Worm (Caenorhabditis elegans) whole organism, young adult: Measurements from ENCODE around the gene ndg-4.

ENCODE experiments used
- B0019.2 ChIP-seq: fragments of 200-800 bp; sonication (Bioruptor generic); conservative IDR thresholded peaks from 2 replicates; pipeline ENCODE4 v1.3.6; 2022; ENCODE audit warnings: missing genetic modification reagents, missing genetic modification characterization, missing compliant biosample characterization
- B0261.1 ChIP-seq: sonication (generic microtip); optimal IDR thresholded peaks from 2 replicates; lab custom pipeline; 2016; ENCODE audit warnings: mild to moderate bottlenecking, missing genetic modification characterization, moderate library complexity, missing compliant biosample characterization
- B0336.3 ChIP-seq: fragments of 200-800 bp; sonication (Bioruptor generic); IDR thresholded peaks from 2 replicates; pipeline ENCODE4 v1.3.6; 2022; ENCODE audit warnings: missing genetic modification characterization, missing compliant biosample characterization
- D2030.7 ChIP-seq: fragments of 200-800 bp; sonication (Bioruptor generic); IDR thresholded peaks from 2 replicates; pipeline ENCODE4 v1.3.6; 2022; ENCODE audit warnings: missing genetic modification reagents, missing genetic modification characterization, missing compliant biosample characterization
- F22D6.2 ChIP-seq: sonication (generic microtip); optimal IDR thresholded peaks from 2 replicates; lab custom pipeline; 2016; ENCODE audit warnings: mild to moderate bottlenecking, missing genetic modification characterization, missing compliant biosample characterization
- F37B4.10 ChIP-seq: fragments of 200-800 bp; sonication (Bioruptor generic); IDR thresholded peaks from 2 replicates; pipeline ENCODE4 v1.3.6; 2022; ENCODE audit warnings: missing genetic modification characterization, missing compliant biosample characterization
- F52B5.7 ChIP-seq: sonication (generic microtip); optimal IDR thresholded peaks from 2 replicates; lab custom pipeline; 2016; ENCODE audit warnings: mild to moderate bottlenecking, missing genetic modification characterization, missing compliant biosample characterization
- T07F8.4 ChIP-seq: sonication (generic microtip); optimal IDR thresholded peaks from 2 replicates; lab custom pipeline; 2016; ENCODE audit warnings: mild to moderate bottlenecking, missing genetic modification characterization, moderate library complexity, missing compliant biosample characterization
- Y95B8A.8 ChIP-seq: fragments of 200-800 bp; sonication (Bioruptor generic); IDR thresholded peaks from 2 replicates; pipeline ENCODE4 v1.3.6; 2022; ENCODE audit warnings: missing genetic modification reagents, missing genetic modification characterization, missing compliant biosample characterization
- ama-1 ChIP-seq, 3 experiments: fragments of 150-350 bp in 1 of 3; sonication (generic microtip) in 2 of 3; optimal IDR thresholded peaks; 2 replicates each; lab custom pipeline; 2014 to 2018; ENCODE audit warnings: missing biosample characterization in 2 of 3, missing genetic modification characterization in 2 of 3, missing genetic modification reagents in 2 of 3
- attf-5 ChIP-seq: fragments of 200-800 bp; sonication (Bioruptor generic); optimal IDR thresholded peaks from 2 replicates; lab custom pipeline; 2018; ENCODE audit warnings: mild to moderate bottlenecking, missing genetic modification characterization, missing compliant biosample characterization
- cebp-1 ChIP-seq, 2 experiments: fragments of 200-800 bp in 1 of 2; sonication (Bioruptor generic) in 1 of 2; sonication (generic microtip) in 1 of 2; IDR thresholded peaks in 1 of 2; optimal IDR thresholded peaks in 1 of 2; 2 replicates each; pipeline versions ENCODE4 v1.3.6 to Lab custom; 2017 to 2022; ENCODE audit warnings: missing compliant biosample characterization in 2 of 2, missing genetic modification characterization in 2 of 2, mild to moderate bottlenecking in 1 of 2, missing genetic modification reagents in 1 of 2, moderate library complexity in 1 of 2
- cebp-2 ChIP-seq: fragments of 200-800 bp; sonication (Bioruptor generic); IDR thresholded peaks from 2 replicates; pipeline ENCODE4 v1.3.6; 2022; ENCODE audit warnings: missing genetic modification characterization, missing compliant biosample characterization
- ceh-58 ChIP-seq: fragments of 200-800 bp; sonication (Bioruptor generic); IDR thresholded peaks from 2 replicates; pipeline ENCODE4 v1.3.6; 2022; ENCODE audit warnings: missing genetic modification characterization, missing compliant biosample characterization
- ceh-91 ChIP-seq: fragments of 200-800 bp; sonication (Bioruptor generic); IDR thresholded peaks from 2 replicates; pipeline ENCODE4 v1.3.6; 2022; ENCODE audit warnings: missing genetic modification reagents, missing genetic modification characterization, missing compliant biosample characterization
- chd-7 ChIP-seq: sonication (generic microtip); optimal IDR thresholded peaks from 2 replicates; lab custom pipeline; 2016; ENCODE audit warnings: mild to moderate bottlenecking, missing genetic modification characterization, moderate library complexity, missing compliant biosample characterization
- die-1 ChIP-seq: sonication (generic microtip); optimal IDR thresholded peaks from 2 replicates; lab custom pipeline; 2016; ENCODE audit warnings: missing genotype, mild to moderate bottlenecking, missing genetic modification characterization, missing compliant biosample characterization
- dox-1 ChIP-seq: fragments of 200-800 bp; sonication (Bioruptor generic); IDR thresholded peaks from 2 replicates; pipeline ENCODE4 v1.3.6; 2022; ENCODE audit warnings: missing genetic modification reagents, missing genetic modification characterization, missing compliant biosample characterization
- egrh-3 ChIP-seq: fragments of 200-800 bp; sonication (Bioruptor generic); IDR thresholded peaks from 2 replicates; pipeline ENCODE4 v1.3.6; 2022; ENCODE audit warnings: missing genetic modification reagents, missing genetic modification characterization, missing compliant biosample characterization
- ekl-4 ChIP-seq: fragments of 200-800 bp; sonication (Bioruptor generic); IDR thresholded peaks from 2 replicates; pipeline ENCODE4 v1.3.6; 2022; ENCODE audit warnings: missing genetic modification reagents, missing genetic modification characterization, missing compliant biosample characterization
- let-526 ChIP-seq: fragments of 200-800 bp; sonication (Bioruptor generic); IDR thresholded peaks from 2 replicates; pipeline ENCODE4 v1.3.6; 2022; ENCODE audit warnings: missing genetic modification reagents, missing genetic modification characterization, missing compliant biosample characterization
- lin-26 ChIP-seq: fragments of 200-800 bp; sonication (Bioruptor generic); IDR thresholded peaks from 2 replicates; pipeline ENCODE4 v1.3.6; 2022; ENCODE audit warnings: missing genetic modification reagents, missing genetic modification characterization, missing compliant biosample characterization
- lin-35 ChIP-seq, 3 experiments: fragments of 150-350 bp in 2 of 3; sonication (generic microtip) in 1 of 3; optimal IDR thresholded peaks; 2 replicates each; lab custom pipeline; 2014 to 2018; ENCODE audit warnings: missing biosample characterization in 3 of 3, missing genetic modification characterization in 3 of 3, missing genetic modification reagents in 3 of 3
- lin-40 ChIP-seq: sonication (generic microtip); optimal IDR thresholded peaks from 2 replicates; lab custom pipeline; 2016; ENCODE audit warnings: missing genetic modification characterization, mild to moderate bottlenecking, missing compliant biosample characterization, missing genotype, missing genetic modification reagents
- lin-54 ChIP-seq: fragments of 200-800 bp; sonication (Bioruptor generic); optimal IDR thresholded peaks from 2 replicates; lab custom pipeline; 2018; ENCODE audit warnings: mild to moderate bottlenecking, missing genetic modification characterization, missing compliant biosample characterization
- lsy-27 ChIP-seq: sonication (generic microtip); optimal IDR thresholded peaks from 2 replicates; lab custom pipeline; 2017; ENCODE audit warnings: missing genetic modification characterization, mild to moderate bottlenecking, missing compliant biosample characterization, antibody characterized with exemption, missing genotype, borderline replicate concordance; ENCODE audit not compliant: insufficient read depth
- mcd-1 ChIP-seq: fragments of 200-800 bp; sonication (Bioruptor generic); IDR thresholded peaks from 2 replicates; pipeline ENCODE4 v1.3.6; 2022; ENCODE audit warnings: missing genetic modification reagents, missing genetic modification characterization, missing compliant biosample characterization
- nfyb-1 ChIP-seq: fragments of 200-800 bp; sonication (Bioruptor generic); IDR thresholded peaks from 2 replicates; pipeline ENCODE4 v1.3.6; 2022; ENCODE audit warnings: missing genetic modification reagents, missing genetic modification characterization, missing compliant biosample characterization
- nhr-179 ChIP-seq: sonication (generic microtip); optimal IDR thresholded peaks from 2 replicates; lab custom pipeline; 2016; ENCODE audit warnings: mild to moderate bottlenecking, missing genetic modification characterization, missing compliant biosample characterization
- nhr-80 ChIP-seq: sonication (generic microtip); optimal IDR thresholded peaks from 2 replicates; lab custom pipeline; 2016; ENCODE audit warnings: missing genetic modification characterization, missing compliant biosample characterization
- nhr-90 ChIP-seq: sonication (generic microtip); optimal IDR thresholded peaks from 2 replicates; lab custom pipeline; 2016; ENCODE audit warnings: missing genotype, mild to moderate bottlenecking, missing genetic modification characterization, missing compliant biosample characterization
- rcor-1 ChIP-seq: fragments of 200-800 bp; sonication (Bioruptor generic); IDR thresholded peaks from 2 replicates; pipeline ENCODE4 v1.3.6; 2022; ENCODE audit warnings: missing genetic modification reagents, missing genetic modification characterization, missing compliant biosample characterization
- rec-8 ChIP-seq, 2 experiments: sonication (generic microtip); optimal IDR thresholded peaks; 2 replicates each; lab custom pipeline; 2016; ENCODE audit warnings: mild to moderate bottlenecking in 2 of 2, missing genetic modification characterization in 2 of 2, missing genetic modification reagents in 2 of 2, missing genotype in 2 of 2, missing biosample characterization in 1 of 2, missing compliant biosample characterization in 1 of 2, moderate library complexity in 1 of 2
- snpc-3.4 ChIP-seq: sonication (generic microtip); optimal IDR thresholded peaks from 2 replicates; lab custom pipeline; 2017; ENCODE audit warnings: missing genetic modification characterization, mild to moderate bottlenecking, missing compliant biosample characterization, antibody characterized with exemption, moderate library complexity, missing genotype, missing genetic modification reagents
- snpc-4 ChIP-seq, 5 experiments: fragments of 150-350 bp in 1 of 5; sonication (generic microtip) in 4 of 5; optimal IDR thresholded peaks; 2 replicates each; lab custom pipeline; 2014 to 2018; ENCODE audit warnings: missing genetic modification characterization in 5 of 5, missing biosample characterization in 3 of 5, antibody characterized with exemption in 2 of 5, mild to moderate bottlenecking in 2 of 5, missing compliant biosample characterization in 2 of 5, missing genotype in 2 of 5, moderate library complexity in 2 of 5, missing genetic modification reagents in 1 of 5
- tbp1 ChIP-seq: fragments of 200-800 bp; sonication (Bioruptor generic); optimal IDR thresholded peaks from 2 replicates; lab custom pipeline; 2018; ENCODE audit warnings: mild to moderate bottlenecking, missing genetic modification characterization, missing compliant biosample characterization
- ztf-28 ChIP-seq: fragments of 200-800 bp; sonication (Bioruptor generic); IDR thresholded peaks from 2 replicates; pipeline ENCODE4 v1.3.6; 2022; ENCODE audit warnings: missing genetic modification reagents, missing genetic modification characterization, missing compliant biosample characterization
- ztf-3 ChIP-seq: fragments of 200-800 bp; sonication (Bioruptor generic); optimal IDR thresholded peaks from 2 replicates; lab custom pipeline; 2018; ENCODE audit warnings: mild to moderate bottlenecking, missing genetic modification characterization, missing compliant biosample characterization

ndg-4 gene

DNA sequence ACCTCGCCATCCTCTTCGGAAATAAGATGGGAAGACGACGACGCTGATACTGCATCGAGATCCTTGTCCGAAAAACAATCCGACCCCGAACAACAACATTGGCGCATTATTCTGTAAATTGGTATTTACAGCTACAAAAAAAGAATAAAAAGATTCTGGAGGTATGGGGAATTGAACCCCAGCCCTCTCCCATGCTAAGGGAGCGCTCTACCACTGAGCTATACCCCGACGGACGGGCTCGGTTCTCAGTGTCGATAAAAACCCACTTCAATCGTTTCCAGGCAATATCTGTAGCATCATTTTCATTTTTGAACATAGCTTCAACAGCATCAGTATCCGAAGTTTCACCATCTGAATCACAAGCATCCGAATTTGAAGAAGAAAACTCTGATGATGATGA lies 38.4 kb downstream of the ndg-4 start (continued):
- no peak for TF ChIP-seq ztf-28 (GFP tag; lab: Robert Waterston, UW)
- TF ChIP-seq nhr-90 (tag; lab: Kevin White, UChicago), result peak; percentile 34
- 0 out of 2 replicates have a peak, but pooled peaks have one; percentile 17 for TF ChIP-seq rcor-1 (GFP tag; lab: Robert Waterston, UW)
- TF ChIP-seq ztf-3 (GFP tag; lab: Kevin White, UChicago), result no peak
- TF ChIP-seq snpc-3.4 (tag; lab: Kevin White, UChicago), result peak; percentile 40
- peak; percentile 42 for TF ChIP-seq egrh-3 (GFP tag; lab: Robert Waterston, UW)
- peak; percentile 6 for TF ChIP-seq chd-7
- TF ChIP-seq F22D6.2, result no peak
- peak; percentile 77 for TF ChIP-seq dox-1 (GFP tag; lab: Robert Waterston, UW)
- 0 out of 2 replicates have a peak, but pooled peaks have one; percentile 57 for TF ChIP-seq ceh-58 (GFP tag; lab: Robert Waterston, UW)
- TF ChIP-seq lsy-27 (tag; lab: Kevin White, UChicago), result no peak
- no peak for TF ChIP-seq cebp-2
- TF ChIP-seq ama-1 (optimal IDR thresholded peaks at IDR 0.05; lab: Kevin White, UChicago), result no peak
- TF ChIP-seq ama-1 (GFP tag; optimal IDR thresholded peaks at IDR 0.05; lab: Kevin White, UChicago), result peak in 1 of 2 experiments; percentile 64
- TF ChIP-seq B0261.1, result peak; percentile 71
- TF ChIP-seq nhr-80 (tag; lab: Kevin White, UChicago), result peak; percentile 13
- TF ChIP-seq mcd-1 (GFP tag; lab: Robert Waterston, UW), result no peak
- TF ChIP-seq ekl-4, result peak; percentile 47; the same call in 1 of the 2 replicates
- TF ChIP-seq ceh-91 (GFP tag; lab: Robert Waterston, UW), result no peak
- peak; percentile 23 for TF ChIP-seq attf-5 (GFP tag; lab: Kevin White, UChicago)
- no peak for TF ChIP-seq lin-35 (GFP tag; optimal IDR thresholded peaks at IDR 0.05; lab: Kevin White, UChicago)
- TF ChIP-seq snpc-4 (GFP tag; optimal IDR thresholded peaks at IDR 0.05; lab: Kevin White, UChicago), result no peak
- peak; percentile 7 to 87 (median 58) for TF ChIP-seq snpc-4 (tag; optimal IDR thresholded peaks at IDR 0.05; lab: Kevin White, UChicago)
- TF ChIP-seq rec-8 (tag; optimal IDR thresholded peaks at IDR 0.05; lab: Kevin White, UChicago), result peak in 1 of 2 experiments; percentile 30
- peak; percentile 67 for TF ChIP-seq D2030.7
- TF ChIP-seq F52B5.7 (tag; lab: Kevin White, UChicago), result peak; percentile 29
- peak; percentile 25 for TF ChIP-seq lin-54 (GFP tag; lab: Kevin White, UChicago)
- no peak for TF ChIP-seq T07F8.4 (tag; lab: Kevin White, UChicago)
- TF ChIP-seq let-526 (GFP tag; lab: Robert Waterston, UW), result no peak
- TF ChIP-seq tbp1 (GFP tag; lab: Kevin White, UChicago), result peak; percentile 88
- no peak for TF ChIP-seq Y95B8A.8 (GFP tag; lab: Robert Waterston, UW)
- no peak for TF ChIP-seq nhr-179
- TF ChIP-seq lin-40 (tag; lab: Kevin White, UChicago), result no peak
- peak; percentile 20; the same call in 1 of the 2 replicates for TF ChIP-seq B0336.3
- no peak for TF ChIP-seq cebp-1 (GFP tag; IDR thresholded peaks at IDR 0.05; lab: Robert Waterston, UW)
- peak; percentile 46 for TF ChIP-seq cebp-1 (tag; optimal IDR thresholded peaks at IDR 0.05; lab: Kevin White, UChicago)
- peak; percentile 89; the same call in 1 of the 2 replicates for TF ChIP-seq lin-26 (GFP tag; lab: Robert Waterston, UW)
- no peak for TF ChIP-seq B0019.2 (GFP tag; lab: Robert Waterston, UW)
- TF ChIP-seq die-1, result peak; percentile 63
- peak; percentile 73 for TF ChIP-seq nfyb-1 (GFP tag; lab: Robert Waterston, UW)
- TF ChIP-seq F37B4.10 (GFP tag; lab: Robert Waterston, UW), result no peak
